Fruit fly (Drosophila melanogaster): ENCODE measurements around the gene CG14610.

Gene CG14610

DNA sequence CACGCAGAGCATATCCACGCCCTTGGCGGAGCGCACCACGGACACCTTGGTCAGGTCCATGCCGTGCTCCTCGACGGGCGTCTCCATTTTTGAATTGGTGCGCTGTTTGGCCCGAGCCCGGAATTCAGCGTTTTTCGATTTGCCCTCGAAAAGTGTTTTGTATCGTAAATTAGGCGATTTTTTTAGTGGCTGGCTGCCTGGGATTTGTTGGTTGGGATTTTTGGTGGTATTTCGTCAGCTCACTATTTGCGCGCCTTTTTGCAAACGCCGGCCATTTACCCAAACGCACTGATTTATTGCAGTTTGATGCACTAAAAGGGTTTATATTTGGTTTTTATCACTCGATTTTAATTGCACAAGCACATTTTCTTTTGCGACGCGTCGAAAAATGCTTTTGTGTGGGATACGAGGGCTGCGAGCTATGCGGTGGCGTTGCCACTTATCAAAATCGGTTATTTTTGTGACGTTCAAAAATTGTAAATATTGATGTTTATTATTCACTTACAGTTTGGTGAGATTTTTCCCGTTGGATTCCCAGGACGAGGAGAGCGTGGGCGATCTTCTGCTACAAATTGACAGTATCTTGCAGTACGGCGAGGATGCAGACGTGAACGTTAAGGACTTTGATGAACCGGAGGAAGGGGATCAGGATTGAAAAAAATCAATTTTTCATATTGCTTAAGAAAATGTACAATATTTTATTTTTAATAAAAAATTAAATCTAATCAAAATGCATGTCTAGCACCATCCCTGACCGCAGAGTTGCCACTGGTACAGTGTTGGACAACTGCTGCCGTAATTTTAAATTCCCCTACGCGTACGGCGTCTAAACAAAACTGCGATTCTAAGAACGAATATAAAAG, 6.7 kb upstream of the CG14610 start, which contains the start of the genes gfzf and Sas-4 (continued):
- TF ChIP-seq Bdp1 (GFP tag; optimal IDR thresholded peaks at IDR 0.05) (peak; percentile 11), CG16863 (GFP tag; optimal IDR thresholded peaks at IDR 0.05) (peak; percentile 8), ci (GFP tag; IDR thresholded peaks at IDR 0.05) (peak; percentile 44; the same call in 1 of the 3 replicates), chif (GFP tag; optimal IDR thresholded peaks at IDR 0.05) (peak; percentile 50 to 51), Dbx (GFP tag; IDR thresholded peaks at IDR 0.05) (peak; percentile 54; the same call in 2 of the 3 replicates), CG3407 (GFP tag; optimal IDR thresholded peaks at IDR 0.05) (peak; percentile 25), Sox100B (GFP tag; optimal IDR thresholded peaks at IDR 0.05) (peak; percentile 37), ATbp (GFP tag; optimal IDR thresholded peaks at IDR 0.05) (no peak), H15 (GFP tag; IDR thresholded peaks at IDR 0.05) (peak; percentile 46; the same call in 2 of the 3 replicates), cato (GFP tag; optimal IDR thresholded peaks at IDR 0.05; ENCODE audit: borderline replicate concordance) (peak; percentile 56), bcd (GFP tag; optimal IDR thresholded peaks at IDR 0.05) (peak; percentile 69), Gug (GFP tag; IDR thresholded peaks at IDR 0.05) (peak; percentile 47; the same call in 2 of the 4 replicates), CTCF (GFP tag; optimal IDR thresholded peaks at IDR 0.05) (peak; percentile 2), CG13624 (GFP tag; optimal IDR thresholded peaks at IDR 0.05) (peak; percentile 3), Ssrp (tag; optimal IDR thresholded peaks at IDR 0.05) (peak; percentile 69), Camta (GFP tag; optimal IDR thresholded peaks at IDR 0.05) (peak; percentile 22), dmrt11E (tag; optimal IDR thresholded peaks at IDR 0.05) (peak; percentile 66), CG6254 (GFP tag; optimal IDR thresholded peaks at IDR 0.05) (no peak), Hr3 (GFP tag; optimal IDR thresholded peaks at IDR 0.05) (peak; percentile 62), CG16815 (GFP tag; optimal IDR thresholded peaks at IDR 0.05) (peak; percentile 53), kah (GFP tag; optimal IDR thresholded peaks at IDR 0.05) (no peak), HHEX (GFP tag; optimal IDR thresholded peaks at IDR 0.05) (peak; percentile 58), CG8924 (tag; optimal IDR thresholded peaks at IDR 0.05) (peak; percentile 47), jing (GFP tag; optimal IDR thresholded peaks at IDR 0.05) (no peak), Scr (GFP tag; IDR thresholded peaks at IDR 0.05; ENCODE audit: partially characterized antibody) (no peak), CG7745 (tag; optimal IDR thresholded peaks at IDR 0.05) (no peak), gfzf (GFP tag; optimal IDR thresholded peaks at IDR 0.05) (peak; percentile 95), lab (GFP tag; optimal IDR thresholded peaks at IDR 0.05) (peak; percentile 41), CG6813 (GFP tag; optimal IDR thresholded peaks at IDR 0.05) (no peak), klu (GFP tag; IDR thresholded peaks at IDR 0.05) (peak; percentile 48; the same call in 1 of the 2 replicates), chn (GFP tag; optimal IDR thresholded peaks at IDR 0.05) (peak; percentile 50), CG11085 (GFP tag; IDR thresholded peaks at IDR 0.05) (peak; percentile 68), Fer2 (tag; optimal IDR thresholded peaks at IDR 0.05) (peak; percentile 8), HmgZ (tag; optimal IDR thresholded peaks at IDR 0.05) (peak; percentile 19), CG7963 (GFP tag; IDR thresholded peaks at IDR 0.05; ENCODE audit: partially characterized antibody) (no peak), CoRest (tag; optimal IDR thresholded peaks at IDR 0.05) (peak; percentile 77), seq (GFP tag; IDR thresholded peaks at IDR 0.05) (peak; percentile 58), CG1233 (GFP tag; optimal IDR thresholded peaks at IDR 0.05) (peak; percentile 43), CG7928 (GFP tag; optimal IDR thresholded peaks at IDR 0.05) (peak; percentile 88), Max (GFP tag; optimal IDR thresholded peaks at IDR 0.05) (peak; percentile 55), az2 (GFP tag; optimal IDR thresholded peaks at IDR 0.05) (peak; percentile 58), sd (tag; optimal IDR thresholded peaks at IDR 0.05) (peak; percentile 10), mirr (GFP tag; optimal IDR thresholded peaks at IDR 0.05) (no peak), Aef1 (GFP tag; IDR thresholded peaks at IDR 0.05) (peak; percentile 73), Nf-YB (GFP tag; optimal IDR thresholded peaks at IDR 0.05) (no peak), tx (GFP tag; optimal IDR thresholded peaks at IDR 0.05) (peak; percentile 29), fd102C (GFP tag; optimal IDR thresholded peaks at IDR 0.05) (no peak), CG14667 (GFP tag; IDR thresholded peaks at IDR 0.05) (no peak; the same call in none of the 2 replicates)
